Fruit fly (Drosophila melanogaster) whole organism, prepupa: ENCODE results near the gene btd.

Source experiments
- CG10631 ChIP-seq: fragments of 200-800 bp; sonication (Bioruptor generic); optimal IDR thresholded peaks from 2 replicates; lab custom pipeline; 2016; ENCODE audit warnings: missing biosample characterization, missing genetic modification characterization
- CG10669 ChIP-seq: fragments of 200-800 bp; sonication (Bioruptor generic); optimal IDR thresholded peaks from 3 replicates; lab custom pipeline; 2018; ENCODE audit warnings: missing biosample characterization, mild to moderate bottlenecking, missing genetic modification characterization, moderate library complexity
- CG11294 ChIP-seq: fragments of 200-800 bp; sonication (Bioruptor generic); IDR thresholded peaks from 2 replicates; pipeline ENCODE4 v1.3.6; 2022; ENCODE audit warnings: missing biosample characterization, missing genetic modification characterization
- CG11762 ChIP-seq: fragments of 200-800 bp; sonication (Bioruptor generic); optimal IDR thresholded peaks from 3 replicates; lab custom pipeline; 2016; ENCODE audit warnings: missing biosample characterization, missing genetic modification characterization; ENCODE audit not compliant: insufficient read depth
- CG11902 ChIP-seq: fragments of 200-800 bp; sonication (Bioruptor generic); optimal IDR thresholded peaks from 3 replicates; lab custom pipeline; 2016; ENCODE audit warnings: missing biosample characterization, missing genetic modification characterization
- CG3032 ChIP-seq: fragments of 200-800 bp; optimal IDR thresholded peaks from 2 replicates; lab custom pipeline; 2019; ENCODE audit warnings: missing biosample characterization, mild to moderate bottlenecking, missing genetic modification characterization, moderate library complexity
- CG31627 ChIP-seq: fragments of 200-800 bp; sonication (Bioruptor generic); optimal IDR thresholded peaks from 3 replicates; lab custom pipeline; 2016; ENCODE audit warnings: missing biosample characterization, missing genetic modification characterization
- CG34406 ChIP-seq: fragments of 200-800 bp; sonication (Bioruptor generic); optimal IDR thresholded peaks from 3 replicates; lab custom pipeline; 2016; ENCODE audit warnings: missing biosample characterization, missing genetic modification characterization
- CG3919 ChIP-seq: fragments of 200-800 bp; sonication (Bioruptor generic); optimal IDR thresholded peaks from 3 replicates; lab custom pipeline; 2016; ENCODE audit warnings: missing biosample characterization, missing genetic modification characterization
- CG4318 ChIP-seq: fragments of 200-800 bp; sonication (Bioruptor generic); optimal IDR thresholded peaks from 3 replicates; lab custom pipeline; 2017; ENCODE audit warnings: missing biosample characterization, mild to moderate bottlenecking, missing genetic modification characterization
- CG6276 ChIP-seq: fragments of 200-800 bp; sonication (Bioruptor generic); optimal IDR thresholded peaks from 2 replicates; lab custom pipeline; 2017; ENCODE audit warnings: missing biosample characterization, mild to moderate bottlenecking, missing genetic modification characterization
- CG6792 ChIP-seq: fragments of 200-800 bp; sonication (Bioruptor generic); optimal IDR thresholded peaks from 3 replicates; lab custom pipeline; 2016; ENCODE audit warnings: missing biosample characterization, missing genetic modification characterization
- CG6808 ChIP-seq: fragments of 200-800 bp; sonication (Bioruptor generic); optimal IDR thresholded peaks from 3 replicates; lab custom pipeline; 2017; ENCODE audit warnings: missing biosample characterization, missing genetic modification characterization, mild to moderate bottlenecking, moderate library complexity, missing genetic modification reagents
- CG6854 ChIP-seq: fragments of 200-800 bp; sonication (Bioruptor generic); optimal IDR thresholded peaks from 2 replicates; lab custom pipeline; 2017; ENCODE audit warnings: missing biosample characterization, mild to moderate bottlenecking, missing genetic modification characterization
- CG7368 ChIP-seq: fragments of 200-800 bp; sonication (Bioruptor generic); optimal IDR thresholded peaks from 3 replicates; lab custom pipeline; 2016; ENCODE audit warnings: missing biosample characterization, missing genetic modification characterization
- CG8319 ChIP-seq: fragments of 200-800 bp; sonication (Bioruptor generic); optimal IDR thresholded peaks from 3 replicates; lab custom pipeline; 2016; ENCODE audit warnings: missing biosample characterization, missing genetic modification characterization
- CG9139 ChIP-seq: fragments of 200-800 bp; sonication (Bioruptor generic); optimal IDR thresholded peaks from 3 replicates; lab custom pipeline; 2017; ENCODE audit warnings: missing biosample characterization, mild to moderate bottlenecking, missing genetic modification characterization
- Eip75B ChIP-seq: fragments of 200-800 bp; sonication (Bioruptor generic); optimal IDR thresholded peaks from 3 replicates; lab custom pipeline; 2016; ENCODE audit warnings: missing biosample characterization, missing genetic modification characterization
- Eip78C ChIP-seq: fragments of 200-800 bp; sonication (Bioruptor generic); peaks from one replicate; lab custom pipeline; 2016; ENCODE audit warnings: missing biosample characterization, missing genetic modification characterization
- Eip93F ChIP-seq: fragments of 200-800 bp; sonication (Bioruptor generic); optimal IDR thresholded peaks from 2 replicates; lab custom pipeline; 2016; ENCODE audit warnings: missing biosample characterization, mild to moderate bottlenecking, missing genetic modification characterization
- Ets96B ChIP-seq: fragments of 200-800 bp; optimal IDR thresholded peaks from 2 replicates; lab custom pipeline; 2019; ENCODE audit warnings: missing biosample characterization, mild to moderate bottlenecking, missing genetic modification characterization, moderate library complexity
- Gug ChIP-seq: fragments of 200-800 bp; sonication (Bioruptor generic); IDR thresholded peaks from 2 replicates; pipeline ENCODE4 v1.3.6; 2022; ENCODE audit warnings: missing biosample characterization, missing genetic modification characterization
- Hr38 ChIP-seq: sonication (Bioruptor generic); optimal IDR thresholded peaks from 2 replicates; lab custom pipeline; 2016; ENCODE audit warnings: missing biosample characterization, missing genetic modification characterization
- Hr39 ChIP-seq: fragments of 200-800 bp; sonication (Bioruptor generic); optimal IDR thresholded peaks from 2 replicates; lab custom pipeline; 2016; ENCODE audit warnings: missing biosample characterization, missing genetic modification characterization
- Hr4 ChIP-seq: fragments of 200-800 bp; sonication (Bioruptor generic); optimal IDR thresholded peaks from 3 replicates; lab custom pipeline; 2016; ENCODE audit warnings: missing biosample characterization, missing genetic modification characterization
- Lpt ChIP-seq: fragments of 200-800 bp; sonication (Bioruptor generic); optimal IDR thresholded peaks from 3 replicates; lab custom pipeline; 2016; ENCODE audit warnings: missing biosample characterization, missing genetic modification characterization
- Met ChIP-seq: fragments of 200-800 bp; sonication (Bioruptor generic); optimal IDR thresholded peaks from 3 replicates; lab custom pipeline; 2016; ENCODE audit warnings: missing biosample characterization, missing genetic modification characterization
- OdsH ChIP-seq: fragments of 200-800 bp; sonication (Bioruptor generic); optimal IDR thresholded peaks from 3 replicates; lab custom pipeline; 2016; ENCODE audit warnings: missing biosample characterization, missing genetic modification characterization
- Smox ChIP-seq: fragments of 200-800 bp; sonication (Bioruptor generic); optimal IDR thresholded peaks from 3 replicates; lab custom pipeline; 2016; ENCODE audit warnings: missing biosample characterization, missing genetic modification characterization
- achi ChIP-seq: fragments of 200-800 bp; sonication (Bioruptor generic); optimal IDR thresholded peaks from 3 replicates; lab custom pipeline; 2016; ENCODE audit warnings: missing biosample characterization, missing genetic modification characterization
- acj6 ChIP-seq: fragments of 200-800 bp; sonication (Bioruptor generic); optimal IDR thresholded peaks from 3 replicates; lab custom pipeline; 2016; ENCODE audit warnings: missing biosample characterization, missing genetic modification characterization
- cyc ChIP-seq: fragments of 200-800 bp; sonication (Bioruptor generic); optimal IDR thresholded peaks from 3 replicates; lab custom pipeline; 2016; ENCODE audit warnings: missing biosample characterization, missing genetic modification characterization
- dac ChIP-seq: fragments of 200-800 bp; sonication (Bioruptor generic); optimal IDR thresholded peaks from 2 replicates; lab custom pipeline; 2017; ENCODE audit warnings: missing biosample characterization, mild to moderate bottlenecking, missing genetic modification characterization
- dsx ChIP-seq: fragments of 200-800 bp; optimal IDR thresholded peaks from 3 replicates; lab custom pipeline; 2019; ENCODE audit warnings: missing biosample characterization, mild to moderate bottlenecking, missing genetic modification characterization, moderate library complexity; ENCODE audit not compliant: poor library complexity, severe bottlenecking
- fd59A ChIP-seq: fragments of 200-800 bp; sonication (Bioruptor generic); optimal IDR thresholded peaks from 2 replicates; lab custom pipeline; 2017; ENCODE audit warnings: missing biosample characterization, mild to moderate bottlenecking, missing genetic modification characterization, missing genetic modification reagents
- fd85E ChIP-seq: fragments of 200-800 bp; sonication (Bioruptor generic); optimal IDR thresholded peaks from 3 replicates; lab custom pipeline; 2016; ENCODE audit warnings: missing biosample characterization, missing genetic modification characterization
- net ChIP-seq: fragments of 200-800 bp; sonication (Bioruptor generic); optimal IDR thresholded peaks from 3 replicates; lab custom pipeline; 2016; ENCODE audit warnings: missing biosample characterization, missing genetic modification characterization
- pdm3 ChIP-seq: fragments of 200-800 bp; sonication (Bioruptor generic); optimal IDR thresholded peaks from 3 replicates; lab custom pipeline; 2016; ENCODE audit warnings: missing biosample characterization, missing genetic modification characterization
- salr ChIP-seq, 2 experiments: fragments of 200-800 bp; sonication (Bioruptor generic); optimal IDR thresholded peaks; 3 replicates each; lab custom pipeline; 2016 to 2018; ENCODE audit warnings: missing biosample characterization in 2 of 2, missing genetic modification characterization in 2 of 2, mild to moderate bottlenecking in 1 of 2
- spab ChIP-seq: fragments of 200-800 bp; sonication (Bioruptor generic); optimal IDR thresholded peaks from 2 replicates; lab custom pipeline; 2017; ENCODE audit warnings: missing biosample characterization, mild to moderate bottlenecking, missing genetic modification characterization, missing genetic modification reagents
- ss ChIP-seq, 2 experiments: fragments of 200-800 bp; sonication (Bioruptor generic); optimal IDR thresholded peaks; 2 replicates in 1 of 2; 3 replicates in 1 of 2; lab custom pipeline; 2017 to 2018; ENCODE audit warnings: mild to moderate bottlenecking in 2 of 2, missing biosample characterization in 2 of 2, missing genetic modification characterization in 2 of 2, moderate library complexity in 1 of 2
- svp ChIP-seq: fragments of 200-800 bp; sonication (Bioruptor generic); peaks from one replicate; lab custom pipeline; 2016; ENCODE audit warnings: missing biosample characterization, missing genetic modification characterization
- topi ChIP-seq: fragments of 200-800 bp; sonication (Bioruptor generic); optimal IDR thresholded peaks from 3 replicates; lab custom pipeline; 2016; ENCODE audit warnings: missing biosample characterization, missing genetic modification characterization
- vri ChIP-seq: fragments of 200-800 bp; sonication (Bioruptor generic); optimal IDR thresholded peaks from 3 replicates; lab custom pipeline; 2016; ENCODE audit warnings: missing biosample characterization, mild to moderate bottlenecking, missing genetic modification characterization

btd gene

DNA sequence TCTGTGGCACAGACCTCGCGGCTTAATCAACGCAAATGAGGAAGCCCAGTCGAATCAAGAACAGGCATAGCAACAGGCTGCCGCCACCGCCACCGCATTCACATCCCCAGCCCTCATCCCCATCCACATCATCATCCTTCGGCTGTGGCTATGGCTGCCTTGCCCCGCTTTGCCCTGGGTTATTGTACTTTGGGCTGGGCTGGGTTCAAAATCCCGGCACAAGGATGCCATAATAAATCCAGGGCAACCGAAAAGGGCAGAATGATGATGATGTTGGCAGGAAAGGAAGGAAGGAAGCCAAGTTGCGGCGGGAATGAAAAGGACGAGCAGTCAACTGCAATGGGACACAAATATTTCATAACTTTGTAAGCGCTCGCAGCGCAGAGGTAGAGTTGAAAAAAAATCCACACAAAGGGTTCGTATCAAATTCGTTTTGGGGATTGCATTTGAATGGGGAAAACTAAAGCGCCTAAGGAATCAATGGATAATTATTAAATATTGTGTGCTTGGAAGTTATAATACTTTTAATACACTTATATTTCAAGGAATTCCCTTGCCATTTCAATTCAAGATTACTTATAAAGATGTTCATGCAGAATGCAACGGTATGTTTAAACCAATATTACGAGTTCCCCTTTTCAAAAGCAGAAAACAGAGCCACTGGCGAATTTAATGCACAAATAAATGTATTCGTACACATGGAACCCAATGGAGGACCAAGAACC, 37.8 kb upstream of the btd start (continued):
- TF ChIP-seq CG10631 (GFP tag; lab: Kevin White, UChicago) (peak; percentile 54), Eip75B (GFP tag; lab: Kevin White, UChicago) (peak; percentile 69), CG4318 (GFP tag; lab: Kevin White, UChicago) (no peak), net (GFP tag; lab: Kevin White, UChicago) (no peak), Hr39 (peak; percentile 50), dsx (GFP tag; lab: Kevin White, UChicago) (peak; percentile 82), OdsH (GFP tag; lab: Kevin White, UChicago) (peak; percentile 48), CG6808 (GFP tag; lab: Kevin White, UChicago) (peak; percentile 73), CG6854 (no peak), CG11902 (GFP tag; lab: Kevin White, UChicago) (peak; percentile 24), CG34406 (GFP tag; lab: Kevin White, UChicago) (peak; percentile 32), fd85E (GFP tag; lab: Kevin White, UChicago) (no peak), CG6792 (GFP tag; lab: Kevin White, UChicago) (peak; percentile 53), Gug (GFP tag; lab: Robert Waterston, UW) (no peak), CG6276 (no peak), achi (GFP tag; lab: Kevin White, UChicago) (peak; percentile 44), Smox (GFP tag; lab: Kevin White, UChicago) (peak; percentile 55), CG10669 (GFP tag; lab: Kevin White, UChicago) (peak; percentile 70), CG11762 (GFP tag; lab: Kevin White, UChicago) (peak; percentile 12), acj6 (GFP tag; lab: Kevin White, UChicago) (peak; percentile 61), cyc (GFP tag; lab: Kevin White, UChicago) (peak; percentile 46), topi (GFP tag; lab: Kevin White, UChicago) (peak; percentile 66), CG11294 (GFP tag; lab: Robert Waterston, UW) (no peak), CG7368 (GFP tag; lab: Kevin White, UChicago) (peak; percentile 21), Met (GFP tag; lab: Kevin White, UChicago) (peak; percentile 64), fd59A (GFP tag; lab: Kevin White, UChicago) (peak; percentile 35), Eip78C (peak; percentile 90), CG9139 (GFP tag; lab: Kevin White, UChicago) (no peak), CG8319 (GFP tag; lab: Kevin White, UChicago) (peak; percentile 19), Lpt (GFP tag; lab: Kevin White, UChicago) (no peak), pdm3 (peak; percentile 62)

DNA sequence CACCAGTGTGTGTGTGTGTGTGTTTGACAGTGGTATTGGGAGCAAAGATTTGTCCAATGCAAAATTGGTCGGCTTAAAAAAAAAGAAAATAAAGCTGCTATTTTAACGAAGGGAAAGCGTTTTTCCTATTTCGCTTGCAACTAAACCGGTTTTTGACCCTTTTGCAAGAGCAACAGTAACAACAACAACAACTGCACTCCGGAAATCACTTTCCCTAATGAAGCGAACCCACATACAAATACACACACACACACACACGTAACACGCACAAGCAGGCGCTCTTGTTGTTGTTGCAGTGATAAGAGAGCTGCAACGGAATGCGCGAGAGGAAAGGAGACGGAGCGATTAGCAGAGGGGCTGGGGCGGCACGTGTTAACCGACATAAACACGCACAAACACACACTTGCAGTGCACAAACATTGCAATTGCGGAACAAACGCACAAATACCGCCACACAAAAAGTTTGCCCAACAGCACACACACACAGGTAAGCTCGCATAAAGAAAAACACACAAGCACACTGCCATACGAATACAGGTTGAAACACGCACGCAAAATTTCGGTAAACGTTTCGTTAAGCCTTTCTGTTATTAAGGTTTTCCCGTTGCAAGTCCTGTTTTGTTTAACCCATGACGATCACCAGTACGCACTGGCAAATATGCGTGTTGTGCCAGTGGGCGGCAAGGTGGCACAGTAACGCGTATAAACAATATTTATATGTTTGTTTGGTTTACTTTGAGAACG, 35.7 kb upstream of the btd start:
- TF ChIP-seq Hr39 (peak; percentile 29), salr (GFP tag; optimal IDR thresholded peaks at IDR 0.05; lab: Kevin White, UChicago) (peak in 1 of 2 experiments; percentile 2), spab (GFP tag; lab: Kevin White, UChicago) (no peak), CG31627 (peak; percentile 19), CG4318 (GFP tag; lab: Kevin White, UChicago) (no peak), CG11762 (GFP tag; lab: Kevin White, UChicago) (no peak), CG11902 (GFP tag; lab: Kevin White, UChicago) (no peak), vri (GFP tag; lab: Kevin White, UChicago) (peak; percentile 50), CG3032 (tag; lab: Kevin White, UChicago) (no peak), Gug (GFP tag; lab: Robert Waterston, UW) (no peak), cyc (GFP tag; lab: Kevin White, UChicago) (peak; percentile 28), acj6 (GFP tag; lab: Kevin White, UChicago) (peak; percentile 13), achi (GFP tag; lab: Kevin White, UChicago) (peak; percentile 4), CG6276 (peak; percentile 40), net (GFP tag; lab: Kevin White, UChicago) (peak; percentile 26), CG3919 (GFP tag; lab: Kevin White, UChicago) (peak; percentile 41), CG10669 (GFP tag; lab: Kevin White, UChicago) (no peak), Eip93F (GFP tag; lab: Kevin White, UChicago) (no peak), CG8319 (GFP tag; lab: Kevin White, UChicago) (no peak), Hr4 (GFP tag; lab: Kevin White, UChicago) (no peak), Ets96B (tag; lab: Kevin White, UChicago) (no peak), Lpt (GFP tag; lab: Kevin White, UChicago) (peak; percentile 4), CG7368 (GFP tag; lab: Kevin White, UChicago) (peak; percentile 13), CG11294 (GFP tag; lab: Robert Waterston, UW) (no peak), dac (GFP tag; lab: Kevin White, UChicago) (no peak), OdsH (GFP tag; lab: Kevin White, UChicago) (peak; percentile 27), svp (GFP tag; lab: Kevin White, UChicago) (peak; percentile 85), CG34406 (GFP tag; lab: Kevin White, UChicago) (no peak), ss (GFP tag; optimal IDR thresholded peaks at IDR 0.05; lab: Kevin White, UChicago) (peak; percentile 46 to 75), pdm3 (no peak), Hr38 (GFP tag; lab: Kevin White, UChicago) (no peak)
